Fruit fly (Drosophila melanogaster) whole organism, embryonic: ENCODE data around the gene CG5969.
A peak's percentile ranks its signal among the peaks of the same experiment; 100 is the strongest.

Experiments
- Blimp-1 ChIP-seq: fragments of 200-800 bp; sonication (Bioruptor generic); optimal IDR thresholded peaks from 3 replicates; lab custom pipeline; 2018; ENCODE audit warnings: missing biosample characterization, missing genetic modification characterization, mild to moderate bottlenecking, moderate library complexity, missing genetic modification reagents
- CG10979 ChIP-seq: fragments of 200-800 bp; sonication (Bioruptor generic); optimal IDR thresholded peaks from 2 replicates; lab custom pipeline; 2018; ENCODE audit warnings: missing biosample characterization, mild to moderate bottlenecking, missing genetic modification characterization, moderate library complexity
- CG12744 ChIP-seq: fragments of 200-800 bp; sonication (Bioruptor generic); optimal IDR thresholded peaks from 2 replicates; lab custom pipeline; 2016; ENCODE audit warnings: missing biosample characterization, missing genetic modification characterization
- CG13287 ChIP-seq: fragments of 200-800 bp; sonication (Bioruptor generic); IDR thresholded peaks from 2 replicates; pipeline ENCODE4 v1.3.6; 2022; ENCODE audit warnings: missing biosample characterization, missing genetic modification characterization; ENCODE audit not compliant: partially characterized antibody
- CG14441 ChIP-seq: fragments of 200-800 bp; sonication (Bioruptor generic); IDR thresholded peaks from 2 replicates; pipeline ENCODE4 v1.3.6; 2022; ENCODE audit warnings: missing biosample characterization, missing genetic modification characterization
- CG14710 ChIP-seq: fragments of 200-800 bp; sonication (Bioruptor generic); optimal IDR thresholded peaks from 3 replicates; lab custom pipeline; 2019; ENCODE audit warnings: missing biosample characterization, mild to moderate bottlenecking, missing genetic modification characterization, moderate library complexity
- CG14965 ChIP-seq: fragments of 200-800 bp; sonication (Bioruptor generic); optimal IDR thresholded peaks from 2 replicates; lab custom pipeline; 2016; ENCODE audit warnings: missing biosample characterization, missing genetic modification characterization, borderline replicate concordance
- CG18599 ChIP-seq: fragments of 200-800 bp; sonication (Bioruptor generic); optimal IDR thresholded peaks from 3 replicates; lab custom pipeline; 2017; ENCODE audit warnings: missing biosample characterization, missing genetic modification characterization, mild to moderate bottlenecking, moderate library complexity, missing genetic modification reagents
- CG18619 ChIP-seq: fragments of 200-800 bp; sonication (Bioruptor generic); optimal IDR thresholded peaks from 3 replicates; lab custom pipeline; 2017; ENCODE audit warnings: missing biosample characterization, mild to moderate bottlenecking, missing genetic modification characterization
- CG18764 ChIP-seq: fragments of 200-800 bp; sonication (Bioruptor generic); optimal IDR thresholded peaks from 3 replicates; lab custom pipeline; 2016; ENCODE audit warnings: missing biosample characterization, missing genetic modification characterization
- CG34376 ChIP-seq: fragments of 200-800 bp; sonication (Bioruptor generic); optimal IDR thresholded peaks from 2 replicates; lab custom pipeline; 2018; ENCODE audit warnings: missing biosample characterization, mild to moderate bottlenecking, missing genetic modification characterization
- CG4730 ChIP-seq: fragments of 200-800 bp; sonication (Bioruptor generic); IDR thresholded peaks from 2 replicates; pipeline ENCODE4 v1.3.6; 2022; ENCODE audit warnings: missing biosample characterization, missing genetic modification characterization
- CG5180 ChIP-seq: fragments of 200-800 bp; sonication (Bioruptor generic); optimal IDR thresholded peaks from 3 replicates; lab custom pipeline; 2017; ENCODE audit warnings: missing biosample characterization, missing genetic modification characterization, mild to moderate bottlenecking, moderate library complexity, missing genetic modification reagents
- CG8089 ChIP-seq: fragments of 200-800 bp; sonication (Bioruptor generic); optimal IDR thresholded peaks from 3 replicates; lab custom pipeline; 2016; ENCODE audit warnings: missing biosample characterization, missing genetic modification characterization
- CG8290 ChIP-seq, 3 experiments: fragments of 200-800 bp; sonication (Bioruptor generic); optimal IDR thresholded peaks; 2 replicates each; lab custom pipeline; 2016 to 2019; ENCODE audit warnings: missing biosample characterization in 3 of 3, missing genetic modification characterization in 3 of 3, mild to moderate bottlenecking in 2 of 3, moderate library complexity in 1 of 3
- CG8478 ChIP-seq: fragments of >200 bp; optimal IDR thresholded peaks from 2 replicates; lab custom pipeline; 2018
- CG9727 ChIP-seq: fragments of 200-800 bp; sonication (Bioruptor generic); optimal IDR thresholded peaks from 3 replicates; lab custom pipeline; 2017; ENCODE audit warnings: missing biosample characterization, mild to moderate bottlenecking, missing genetic modification characterization
- CG9876 ChIP-seq: fragments of 200-800 bp; sonication (Bioruptor generic); optimal IDR thresholded peaks from 2 replicates; lab custom pipeline; 2016; ENCODE audit warnings: missing biosample characterization, missing genetic modification characterization
- Fer1 ChIP-seq: fragments of 200-800 bp; sonication (Bioruptor generic); optimal IDR thresholded peaks from 2 replicates; lab custom pipeline; 2017; ENCODE audit warnings: missing biosample characterization, mild to moderate bottlenecking, missing genetic modification characterization
- Hey ChIP-seq: fragments of 200-800 bp; sonication (Bioruptor generic); optimal IDR thresholded peaks from 3 replicates; lab custom pipeline; 2018; ENCODE audit warnings: missing biosample characterization, mild to moderate bottlenecking, missing genetic modification characterization
- HmgD ChIP-seq: fragments of 200-800 bp; sonication (Bioruptor generic); optimal IDR thresholded peaks from 3 replicates; lab custom pipeline; 2016; ENCODE audit warnings: missing biosample characterization, missing genetic modification characterization
- Lpt ChIP-seq: fragments of >200 bp; optimal IDR thresholded peaks from 2 replicates; lab custom pipeline; 2018; ENCODE audit warnings: missing biosample characterization, missing genetic modification characterization
- Mad ChIP-seq: fragments of 200-800 bp; sonication (Bioruptor generic); optimal IDR thresholded peaks from 2 replicates; lab custom pipeline; 2016; ENCODE audit warnings: missing biosample characterization, missing genetic modification characterization
- Myb ChIP-seq: fragments of 200-800 bp; sonication (Bioruptor generic); optimal IDR thresholded peaks from 2 replicates; lab custom pipeline; 2016; ENCODE audit warnings: missing biosample characterization, missing genetic modification characterization
- Neu2 ChIP-seq: fragments of 200-800 bp; sonication (Bioruptor generic); optimal IDR thresholded peaks from 3 replicates; lab custom pipeline; 2016; ENCODE audit warnings: missing biosample characterization, missing genetic modification characterization, borderline replicate concordance
- Nf-YC ChIP-seq: fragments of 200-800 bp; optimal IDR thresholded peaks from 3 replicates; lab custom pipeline; 2019; ENCODE audit warnings: missing biosample characterization, mild to moderate bottlenecking, missing genetic modification characterization, moderate library complexity
- Ptx1 ChIP-seq: fragments of 200-800 bp; sonication (Bioruptor generic); IDR thresholded peaks from 2 replicates; pipeline ENCODE4 v1.3.6; 2022; ENCODE audit warnings: missing biosample characterization, missing genetic modification characterization
- Rfx ChIP-seq: fragments of 200-800 bp; sonication (Bioruptor generic); IDR thresholded peaks from 2 replicates; pipeline ENCODE4 v1.3.6; 2022; ENCODE audit warnings: missing biosample characterization, missing genetic modification characterization
- Sry-δ ChIP-seq: fragments of 200-800 bp; sonication (Bioruptor generic); optimal IDR thresholded peaks from 2 replicates; lab custom pipeline; 2016; ENCODE audit warnings: missing biosample characterization, missing genetic modification characterization
- Stat92E ChIP-seq, 3 experiments: fragments of >200 bp in 2 of 3; fragments of 200-800 bp in 1 of 3; sonication (Bioruptor generic) in 1 of 3; optimal IDR thresholded peaks; 2 replicates each; lab custom pipeline; 2017 to 2019; ENCODE audit warnings: missing biosample characterization in 3 of 3, missing genetic modification characterization in 3 of 3, mild to moderate bottlenecking in 1 of 3, moderate library complexity in 1 of 3
- crp ChIP-seq, 2 experiments: fragments of 200-800 bp; sonication (Bioruptor generic); optimal IDR thresholded peaks; 2 replicates in 1 of 2; 3 replicates in 1 of 2; lab custom pipeline; 2017; ENCODE audit warnings: missing biosample characterization in 2 of 2, missing genetic modification characterization in 2 of 2, mild to moderate bottlenecking in 1 of 2, moderate library complexity in 1 of 2
- dm ChIP-seq: fragments of 200-800 bp; sonication (Bioruptor generic); optimal IDR thresholded peaks from 3 replicates; lab custom pipeline; 2016; ENCODE audit warnings: missing biosample characterization, missing genetic modification characterization
- en ChIP-seq: fragments of 200-800 bp; sonication (Bioruptor generic); optimal IDR thresholded peaks from 2 replicates; lab custom pipeline; 2016; ENCODE audit warnings: missing biosample characterization, missing genetic modification characterization
- ftz-f1 ChIP-seq: fragments of 200-800 bp; sonication (Bioruptor generic); optimal IDR thresholded peaks from 2 replicates; lab custom pipeline; 2016; ENCODE audit warnings: missing biosample characterization, missing genetic modification characterization
- gt ChIP-seq: fragments of 200-800 bp; sonication (Bioruptor generic); IDR thresholded peaks from 2 replicates; pipeline ENCODE4 v1.3.6; 2022; ENCODE audit warnings: missing biosample characterization, missing genetic modification characterization
- lola ChIP-seq, 3 experiments: fragments of >200 bp in 2 of 3; fragments of 200-800 bp in 1 of 3; sonication (Bioruptor generic) in 1 of 3; optimal IDR thresholded peaks; 2 replicates each; lab custom pipeline; 2017 to 2019; ENCODE audit warnings: missing biosample characterization in 3 of 3, missing genetic modification characterization in 3 of 3, mild to moderate bottlenecking in 1 of 3, moderate library complexity in 1 of 3
- pan ChIP-seq, 4 experiments: fragments of >200 bp in 3 of 4; fragments of 200-800 bp in 1 of 4; sonication (Bioruptor generic) in 1 of 4; optimal IDR thresholded peaks in 3 of 4; IDR thresholded peaks in 1 of 4; 2 replicates each; pipeline versions ENCODE4 v1.3.6 to Lab custom; 2017 to 2022; ENCODE audit warnings: missing biosample characterization in 2 of 4, missing genetic modification characterization in 2 of 4, mixed read lengths in 1 of 4
- pnt ChIP-seq: fragments of 200-800 bp; sonication (Bioruptor generic); optimal IDR thresholded peaks from 3 replicates; lab custom pipeline; 2016; ENCODE audit warnings: missing biosample characterization, missing genetic modification characterization
- ranshi ChIP-seq: fragments of 200-800 bp; sonication (Bioruptor generic); IDR thresholded peaks from 2 replicates; pipeline ENCODE4 v1.3.6; 2022; ENCODE audit warnings: missing biosample characterization, missing genetic modification characterization
- slou ChIP-seq: fragments of 200-800 bp; sonication (Bioruptor generic); optimal IDR thresholded peaks from 3 replicates; lab custom pipeline; 2016; ENCODE audit warnings: missing biosample characterization, missing genetic modification characterization
- stc ChIP-seq: fragments of 200-800 bp; sonication (Bioruptor generic); IDR thresholded peaks from 2 replicates; pipeline ENCODE4 v1.3.6; 2022; ENCODE audit warnings: missing biosample characterization, missing genetic modification characterization
- wdn ChIP-seq: fragments of 200-800 bp; sonication (Bioruptor generic); IDR thresholded peaks from 2 replicates; pipeline ENCODE4 v1.3.6; 2022; ENCODE audit warnings: missing biosample characterization, missing genetic modification characterization
- wek ChIP-seq: fragments of 200-800 bp; sonication (Bioruptor generic); optimal IDR thresholded peaks from 3 replicates; lab custom pipeline; 2018; ENCODE audit warnings: missing biosample characterization, mild to moderate bottlenecking, missing genetic modification characterization, moderate library complexity
- zf30C ChIP-seq: fragments of 200-800 bp; sonication (Bioruptor generic); optimal IDR thresholded peaks from 3 replicates; lab custom pipeline; 2018; ENCODE audit warnings: missing biosample characterization, mild to moderate bottlenecking, missing genetic modification characterization

Gene CG5969

DNA sequence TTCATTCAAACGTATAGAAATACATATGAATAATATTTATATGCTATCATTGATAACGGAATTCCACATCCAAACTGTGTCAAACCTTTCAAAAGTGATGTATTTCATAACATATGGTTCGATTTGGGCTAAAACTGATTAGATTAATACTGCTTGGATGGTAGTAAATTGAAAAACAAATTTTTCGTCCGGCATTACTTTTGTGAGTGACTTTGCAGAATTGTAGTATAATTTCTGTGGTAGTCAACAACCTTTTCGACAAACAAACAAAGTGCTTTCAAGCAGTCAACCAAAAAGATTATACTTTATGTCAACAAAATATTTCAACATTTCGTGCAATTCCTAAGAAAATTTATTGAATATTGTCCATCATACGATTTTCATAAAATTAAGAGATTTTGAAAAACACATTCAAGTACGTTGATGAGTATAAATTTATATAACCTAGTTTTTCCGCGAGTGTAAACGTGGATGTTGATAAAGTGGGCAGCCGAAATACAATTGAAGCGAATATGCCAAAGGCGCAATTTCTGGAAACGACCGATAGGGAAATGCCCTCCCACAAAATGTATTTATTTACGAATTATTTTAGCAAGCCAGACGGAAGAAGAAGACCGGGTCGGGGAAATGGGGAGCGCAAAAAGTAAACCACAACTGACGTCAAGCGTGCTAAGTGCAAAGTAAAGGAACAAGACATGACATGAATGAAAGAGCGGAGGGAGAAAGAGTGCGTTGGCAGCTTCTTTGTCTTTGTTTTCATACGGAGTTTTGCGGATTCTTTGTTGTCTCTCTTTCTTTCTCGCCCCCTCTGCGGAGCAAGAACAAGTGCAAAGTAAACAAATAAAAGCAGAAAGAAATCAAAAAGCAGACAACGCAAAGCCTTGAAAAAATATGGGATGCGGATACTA is 44.6 kb downstream of the CG5969 start (continued):
- TF ChIP-seq CG8089 (GFP tag; lab: Kevin White, UChicago) (no peak), Lpt (GFP tag; lab: Kevin White, UChicago) (no peak), Rfx (GFP tag; lab: Robert Waterston, UW) (peak; percentile 54), slou (GFP tag; lab: Kevin White, UChicago) (no peak), CG9727 (GFP tag; lab: Kevin White, UChicago) (peak; percentile 13), ranshi (GFP tag; lab: Robert Waterston, UW) (peak; percentile 57), CG9876 (GFP tag; lab: Kevin White, UChicago) (no peak), zf30C (GFP tag; lab: Kevin White, UChicago) (peak; percentile 37)
- TF ChIP-seq, all 482 proteins: peak for 142

dm6 chr3L:20518805-20519503 is 45.4 kb downstream of the CG5969 start, which contains the start of gene BNIP3:
Gene BNIP3 (minus strand): TSS chr3L:20519393.
- TF ChIP-seq CG18599 (GFP tag; lab: Kevin White, UChicago) (peak; percentile 17), Mad (GFP tag; lab: Kevin White, UChicago) (no peak), wek (GFP tag; lab: Kevin White, UChicago) (peak; percentile 3), dm (GFP tag; lab: Kevin White, UChicago) (no peak), CG8290 (GFP tag; optimal IDR thresholded peaks at IDR 0.05; lab: Kevin White, UChicago) (no peak), CG8290 (tag; optimal IDR thresholded peaks at IDR 0.05; lab: Kevin White, UChicago) (peak in 1 of 2 experiments; percentile 68), en (GFP tag; lab: Kevin White, UChicago) (no peak), stc (GFP tag; lab: Robert Waterston, UW) (no peak), ftz-f1 (no peak), gt (GFP tag; lab: Robert Waterston, UW) (no peak), CG12744 (GFP tag; lab: Kevin White, UChicago) (no peak), pnt (no peak), CG14441 (GFP tag; lab: Robert Waterston, UW) (no peak), Myb (GFP tag; lab: Kevin White, UChicago) (peak; percentile 95), crp (GFP tag; optimal IDR thresholded peaks at IDR 0.05; lab: Kevin White, UChicago) (no peak), CG18619 (GFP tag; lab: Kevin White, UChicago) (peak; percentile 27), CG18764 (GFP tag; lab: Kevin White, UChicago) (no peak), Nf-YC (tag; lab: Kevin White, UChicago) (peak; percentile 57), pan (optimal IDR thresholded peaks at IDR 0.05; lab: Kevin White, UChicago) (no peak), pan (GFP tag; optimal IDR thresholded peaks at IDR 0.05 in 1 of 2, IDR thresholded peaks at IDR 0.05 in 1 of 2) (no peak), CG14965 (GFP tag; lab: Kevin White, UChicago) (no peak), CG10979 (tag; lab: Kevin White, UChicago) (no peak), Ptx1 (GFP tag; lab: Robert Waterston, UW) (no peak), Fer1 (GFP tag; lab: Kevin White, UChicago) (peak; percentile 6), Hey (tag; lab: Kevin White, UChicago) (no peak), HmgD (GFP tag; lab: Kevin White, UChicago) (no peak), CG4730 (no peak), CG34376 (peak; percentile 59), Stat92E (GFP tag; optimal IDR thresholded peaks at IDR 0.05; lab: Kevin White, UChicago) (no peak), Blimp-1 (GFP tag; lab: Kevin White, UChicago) (no peak), lola (GFP tag; optimal IDR thresholded peaks at IDR 0.05; lab: Kevin White, UChicago) (no peak), Neu2 (GFP tag; lab: Kevin White, UChicago) (no peak), Sry-δ (GFP tag; lab: Kevin White, UChicago) (no peak), CG13287 (GFP tag; lab: Robert Waterston, UW) (no peak; the same call in 1 of the 2 replicates), CG8478 (no peak), wdn (no peak), CG5180 (GFP tag; lab: Kevin White, UChicago) (no peak), CG9876 (GFP tag; lab: Kevin White, UChicago) (no peak), CG14710 (tag; lab: Kevin White, UChicago) (peak; percentile 34)
